Fruit fly (Drosophila melanogaster) whole organism, embryonic: ENCODE data around the gene CG43760.
A peak's percentile ranks its signal among the peaks of the same experiment; 100 is the strongest.

Experiments
- BEAF-32 ChIP-seq: fragments of 200-800 bp; sonication (Bioruptor generic); optimal IDR thresholded peaks from 3 replicates; lab custom pipeline; 2017; ENCODE audit warnings: missing biosample characterization, missing genetic modification characterization, mild to moderate bottlenecking, moderate library complexity, missing genetic modification reagents
- CG1024 ChIP-seq: fragments of 200-800 bp; sonication (Bioruptor generic); IDR thresholded peaks from 2 replicates; pipeline ENCODE4 v1.3.6; 2022; ENCODE audit warnings: missing biosample characterization, missing genetic modification characterization
- CG10565 ChIP-seq: fragments of 200-800 bp; sonication (Bioruptor generic); optimal IDR thresholded peaks from 3 replicates; lab custom pipeline; 2016; ENCODE audit warnings: missing biosample characterization, mild to moderate bottlenecking, missing genetic modification characterization
- CG10959 ChIP-seq: fragments of 200-800 bp; sonication (Bioruptor generic); IDR thresholded peaks from 2 replicates; pipeline ENCODE4 v1.3.6; 2022; ENCODE audit warnings: missing biosample characterization, missing genetic modification characterization
- CG12104 ChIP-seq: fragments of 200-800 bp; sonication (Bioruptor generic); optimal IDR thresholded peaks from 3 replicates; lab custom pipeline; 2016; ENCODE audit warnings: missing biosample characterization, missing genetic modification characterization
- CG12659 ChIP-seq: fragments of 200-800 bp; sonication (Bioruptor generic); optimal IDR thresholded peaks from 3 replicates; lab custom pipeline; 2017; ENCODE audit warnings: mild to moderate bottlenecking, missing biosample characterization, missing genetic modification reagents, missing genetic modification characterization
- CG14050 ChIP-seq: fragments of 200-800 bp; sonication (Bioruptor generic); IDR thresholded peaks from 3 replicates; pipeline ENCODE4 v1.3.6; 2022; ENCODE audit warnings: missing biosample characterization, missing genetic modification characterization
- CG15514 ChIP-seq: fragments of 200-800 bp; sonication (Bioruptor generic); optimal IDR thresholded peaks from 3 replicates; lab custom pipeline; 2017; ENCODE audit warnings: missing biosample characterization, missing genetic modification characterization, mild to moderate bottlenecking, moderate library complexity, missing genetic modification reagents
- CG1603 ChIP-seq: fragments of 200-800 bp; sonication (Bioruptor generic); optimal IDR thresholded peaks from 2 replicates; lab custom pipeline; 2019; ENCODE audit warnings: missing biosample characterization, mild to moderate bottlenecking, missing genetic modification characterization, moderate library complexity
- CG17912 ChIP-seq: fragments of 200-800 bp; sonication (Bioruptor generic); optimal IDR thresholded peaks from 2 replicates; lab custom pipeline; 2018; ENCODE audit warnings: missing biosample characterization, mild to moderate bottlenecking, missing genetic modification characterization
- CG18011 ChIP-seq: fragments of 200-800 bp; sonication (Bioruptor generic); optimal IDR thresholded peaks from 2 replicates; lab custom pipeline; 2017; ENCODE audit warnings: missing biosample characterization, missing genetic modification characterization, mild to moderate bottlenecking, moderate library complexity, missing genotype
- CG2129 ChIP-seq: fragments of 200-800 bp; sonication (Bioruptor generic); IDR thresholded peaks from 2 replicates; pipeline ENCODE4 v1.3.6; 2022; ENCODE audit warnings: missing biosample characterization, missing genetic modification characterization; ENCODE audit not compliant: partially characterized antibody
- CG32772 ChIP-seq: fragments of 200-800 bp; sonication (Bioruptor generic); IDR thresholded peaks from 2 replicates; pipeline ENCODE4 v1.3.6; 2022; ENCODE audit warnings: missing biosample characterization, missing genetic modification characterization
- CG5953 ChIP-seq: fragments of 200-800 bp; sonication (Bioruptor generic); IDR thresholded peaks from 2 replicates; pipeline ENCODE4 v1.3.6; 2022; ENCODE audit warnings: missing biosample characterization, missing genetic modification characterization
- CG6254 ChIP-seq: fragments of 200-800 bp; sonication (Bioruptor generic); optimal IDR thresholded peaks from 3 replicates; lab custom pipeline; 2017; ENCODE audit warnings: mild to moderate bottlenecking, missing biosample characterization, missing genetic modification reagents, missing genetic modification characterization
- CG6654 ChIP-seq: fragments of 200-800 bp; sonication (Bioruptor generic); optimal IDR thresholded peaks from 2 replicates; lab custom pipeline; 2017; ENCODE audit warnings: missing biosample characterization, mild to moderate bottlenecking, missing genetic modification characterization
- CG6689 ChIP-seq: fragments of 200-800 bp; sonication (Bioruptor generic); IDR thresholded peaks from 2 replicates; pipeline ENCODE4 v1.3.6; 2022; ENCODE audit warnings: missing biosample characterization, missing genetic modification characterization
- CG7786 ChIP-seq: fragments of 200-800 bp; sonication (Bioruptor generic); optimal IDR thresholded peaks from 2 replicates; lab custom pipeline; 2016; ENCODE audit warnings: missing biosample characterization, missing genetic modification characterization
- CG7839 ChIP-seq: fragments of 200-800 bp; sonication (Bioruptor generic); optimal IDR thresholded peaks from 3 replicates; lab custom pipeline; 2018; ENCODE audit warnings: missing biosample characterization, mild to moderate bottlenecking, missing genetic modification characterization, moderate library complexity
- CG9215 ChIP-seq: fragments of 200-800 bp; sonication (Bioruptor generic); IDR thresholded peaks from 2 replicates; pipeline ENCODE4 v1.3.6; 2022; ENCODE audit warnings: missing biosample characterization, missing genetic modification characterization
- D19B ChIP-seq: fragments of 200-800 bp; sonication (Bioruptor generic); optimal IDR thresholded peaks from 2 replicates; lab custom pipeline; 2017; ENCODE audit warnings: missing biosample characterization, mild to moderate bottlenecking, missing genetic modification characterization
- Doc3 ChIP-seq: fragments of 200-800 bp; sonication (Bioruptor generic); IDR thresholded peaks from 3 replicates; pipeline ENCODE4 v1.3.6; 2022; ENCODE audit warnings: missing biosample characterization, missing genetic modification characterization; ENCODE audit not compliant: partially characterized antibody
- E2f2 ChIP-seq: fragments of 200-800 bp; sonication (Bioruptor generic); IDR thresholded peaks from 2 replicates; pipeline ENCODE4 v1.3.6; 2022; ENCODE audit warnings: missing biosample characterization, missing genetic modification characterization
- Med ChIP-seq: fragments of 200-800 bp; sonication (Bioruptor generic); peaks from one replicate; lab custom pipeline; 2016; ENCODE audit warnings: missing biosample characterization, missing genetic modification characterization, mild to moderate bottlenecking, inconsistent platforms, moderate library complexity
- Ptx1 ChIP-seq: fragments of 200-800 bp; sonication (Bioruptor generic); IDR thresholded peaks from 2 replicates; pipeline ENCODE4 v1.3.6; 2022; ENCODE audit warnings: missing biosample characterization, missing genetic modification characterization
- ab ChIP-seq: fragments of 200-800 bp; sonication (Bioruptor generic); optimal IDR thresholded peaks from 2 replicates; lab custom pipeline; 2016; ENCODE audit warnings: missing biosample characterization, missing genetic modification characterization
- az2 ChIP-seq: fragments of 200-800 bp; sonication (Bioruptor generic); optimal IDR thresholded peaks from 3 replicates; lab custom pipeline; 2016; ENCODE audit warnings: missing biosample characterization, missing genetic modification characterization
- bsh ChIP-seq, 2 experiments: fragments of 200-800 bp; sonication (Bioruptor generic); optimal IDR thresholded peaks; 2 replicates each; lab custom pipeline; 2017 to 2018; ENCODE audit warnings: mild to moderate bottlenecking in 2 of 2, missing biosample characterization in 2 of 2, missing genetic modification characterization in 2 of 2, moderate library complexity in 1 of 2
- caup ChIP-seq: fragments of 200-800 bp; sonication (Bioruptor generic); optimal IDR thresholded peaks from 3 replicates; lab custom pipeline; 2017; ENCODE audit warnings: missing biosample characterization, mild to moderate bottlenecking, missing genetic modification characterization, moderate library complexity; ENCODE audit not compliant: severe bottlenecking
- cg ChIP-seq: fragments of 200-800 bp; sonication (Bioruptor generic); optimal IDR thresholded peaks from 3 replicates; lab custom pipeline; 2019; ENCODE audit warnings: missing biosample characterization, mild to moderate bottlenecking, missing genetic modification characterization, moderate library complexity
- crp ChIP-seq, 2 experiments: fragments of 200-800 bp; sonication (Bioruptor generic); optimal IDR thresholded peaks; 2 replicates in 1 of 2; 3 replicates in 1 of 2; lab custom pipeline; 2017; ENCODE audit warnings: missing biosample characterization in 2 of 2, missing genetic modification characterization in 2 of 2, mild to moderate bottlenecking in 1 of 2, moderate library complexity in 1 of 2
- dimm ChIP-seq: fragments of 200-800 bp; sonication (Bioruptor generic); IDR thresholded peaks from 2 replicates; pipeline ENCODE4 v1.3.6; 2022; ENCODE audit warnings: missing biosample characterization, missing genetic modification characterization
- esg ChIP-seq: fragments of 200-800 bp; sonication (Bioruptor generic); conservative IDR thresholded peaks from 2 replicates; pipeline ENCODE4 v1.3.6; 2022; ENCODE audit warnings: missing biosample characterization, missing genetic modification characterization
- fd102C ChIP-seq: fragments of 200-800 bp; sonication (Bioruptor generic); optimal IDR thresholded peaks from 2 replicates; lab custom pipeline; 2018; ENCODE audit warnings: missing biosample characterization, mild to moderate bottlenecking, missing genetic modification characterization, moderate library complexity
- gsb ChIP-seq: fragments of 200-800 bp; sonication (Bioruptor generic); IDR thresholded peaks from 2 replicates; pipeline ENCODE4 v1.3.6; 2022; ENCODE audit warnings: missing biosample characterization, missing genetic modification characterization
- gsb-n ChIP-seq: fragments of 200-800 bp; sonication (Bioruptor generic); optimal IDR thresholded peaks from 3 replicates; lab custom pipeline; 2018; ENCODE audit warnings: missing biosample characterization, mild to moderate bottlenecking, missing genetic modification characterization
- gt ChIP-seq: fragments of 200-800 bp; sonication (Bioruptor generic); IDR thresholded peaks from 2 replicates; pipeline ENCODE4 v1.3.6; 2022; ENCODE audit warnings: missing biosample characterization, missing genetic modification characterization
- hb ChIP-seq: fragments of 200-800 bp; sonication (Bioruptor generic); IDR thresholded peaks from 3 replicates; pipeline ENCODE4 v1.3.6; 2022; ENCODE audit warnings: missing biosample characterization, missing genetic modification characterization; ENCODE audit not compliant: partially characterized antibody
- kah ChIP-seq: fragments of 200-800 bp; sonication (Bioruptor generic); optimal IDR thresholded peaks from 2 replicates; lab custom pipeline; 2018; ENCODE audit warnings: missing biosample characterization, mild to moderate bottlenecking, missing genetic modification characterization
- lab ChIP-seq: fragments of 200-800 bp; sonication (Bioruptor generic); optimal IDR thresholded peaks from 3 replicates; lab custom pipeline; 2017; ENCODE audit warnings: missing biosample characterization, missing genetic modification characterization, mild to moderate bottlenecking, moderate library complexity, missing genetic modification reagents
- lbe ChIP-seq: fragments of 200-800 bp; sonication (Bioruptor generic); optimal IDR thresholded peaks from 2 replicates; lab custom pipeline; 2016; ENCODE audit warnings: missing biosample characterization, mild to moderate bottlenecking, missing genetic modification characterization
- mld ChIP-seq: fragments of 200-800 bp; sonication (Bioruptor generic); IDR thresholded peaks from 3 replicates; pipeline ENCODE4 v1.3.6; 2022; ENCODE audit warnings: missing biosample characterization, missing genetic modification characterization; ENCODE audit not compliant: partially characterized antibody
- oc ChIP-seq: fragments of 200-800 bp; sonication (Bioruptor generic); optimal IDR thresholded peaks from 2 replicates; lab custom pipeline; 2018; ENCODE audit warnings: missing biosample characterization, mild to moderate bottlenecking, missing genetic modification characterization, moderate library complexity
- org-1 ChIP-seq: fragments of 200-800 bp; sonication (Bioruptor generic); optimal IDR thresholded peaks from 2 replicates; lab custom pipeline; 2017; ENCODE audit warnings: missing biosample characterization, missing genetic modification characterization
- rib ChIP-seq: fragments of 200-800 bp; sonication (Bioruptor generic); IDR thresholded peaks from 2 replicates; pipeline ENCODE4 v1.3.6; 2022; ENCODE audit warnings: missing biosample characterization, missing genetic modification characterization
- sc ChIP-seq, 3 experiments: fragments of >200 bp in 2 of 3; fragments of 200-800 bp in 1 of 3; sonication (Bioruptor generic) in 1 of 3; optimal IDR thresholded peaks; 2 replicates in 2 of 3; 3 replicates in 1 of 3; lab custom pipeline; 2017; ENCODE audit warnings: mild to moderate bottlenecking in 1 of 3, missing biosample characterization in 1 of 3, missing genetic modification characterization in 1 of 3, missing genetic modification reagents in 1 of 3
- stc ChIP-seq: fragments of 200-800 bp; sonication (Bioruptor generic); IDR thresholded peaks from 2 replicates; pipeline ENCODE4 v1.3.6; 2022; ENCODE audit warnings: missing biosample characterization, missing genetic modification characterization
- unc-4 ChIP-seq: fragments of 200-800 bp; sonication (Bioruptor generic); IDR thresholded peaks from 2 replicates; pipeline ENCODE4 v1.3.6; 2022; ENCODE audit warnings: missing biosample characterization, missing genetic modification characterization; ENCODE audit not compliant: partially characterized antibody
- yki ChIP-seq: fragments of >200 bp; optimal IDR thresholded peaks from 3 replicates; lab custom pipeline; 2018
- z ChIP-seq: fragments of 200-800 bp; sonication (Bioruptor generic); IDR thresholded peaks from 3 replicates; pipeline ENCODE4 v1.3.6; 2022; ENCODE audit warnings: missing biosample characterization, missing genetic modification characterization

The CG43760 gene

dm6 chr2L:15768097-15768496, 8.6 kb downstream of the CG43760 start, which contains the start of gene wek (continued):
- no peak for TF ChIP-seq CG12104 (GFP tag; lab: Kevin White, UChicago)
- TF ChIP-seq CG7839: no peak
- TF ChIP-seq CG1603 (tag; lab: Kevin White, UChicago): peak; percentile 44
- no peak for TF ChIP-seq caup (GFP tag; lab: Kevin White, UChicago)
- peak; percentile 64 for TF ChIP-seq BEAF-32 (GFP tag; lab: Kevin White, UChicago)
- peak; percentile 95 for TF ChIP-seq kah (GFP tag; lab: Kevin White, UChicago)
- TF ChIP-seq bsh (GFP tag; optimal IDR thresholded peaks at IDR 0.05; lab: Kevin White, UChicago): no peak
- TF ChIP-seq az2 (GFP tag; lab: Kevin White, UChicago): no peak
- TF ChIP-seq CG5953: no peak
- TF ChIP-seq dimm (GFP tag; lab: Robert Waterston, UW): no peak
- no peak for TF ChIP-seq z (GFP tag; lab: Robert Waterston, UW)
- no peak for TF ChIP-seq ab (GFP tag; lab: Kevin White, UChicago)
- TF ChIP-seq org-1: no peak
- no peak for TF ChIP-seq CG18011 (GFP tag; lab: Kevin White, UChicago)
- no peak for TF ChIP-seq CG17912
- no peak for TF ChIP-seq lab (GFP tag; lab: Kevin White, UChicago)
- no peak for TF ChIP-seq CG9215 (GFP tag; lab: Robert Waterston, UW)
- TF ChIP-seq hb: peak; percentile 46; the same call in 1 of the 3 replicates
- no peak for TF ChIP-seq CG1024 (GFP tag; lab: Robert Waterston, UW)
- no peak for TF ChIP-seq CG14050 (GFP tag; lab: Robert Waterston, UW)
- TF ChIP-seq fd102C (GFP tag; lab: Kevin White, UChicago): no peak
- TF ChIP-seq gt (GFP tag; lab: Robert Waterston, UW): no peak
- TF ChIP-seq rib (GFP tag; lab: Robert Waterston, UW): no peak
- TF ChIP-seq mld: peak; percentile 78
- no peak for TF ChIP-seq oc (tag; lab: Kevin White, UChicago)
- TF ChIP-seq unc-4 (GFP tag; lab: Robert Waterston, UW): peak; percentile 73
- no peak for TF ChIP-seq lbe (GFP tag; lab: Kevin White, UChicago)
- TF ChIP-seq crp (GFP tag; optimal IDR thresholded peaks at IDR 0.05; lab: Kevin White, UChicago): peak; percentile 4 to 82
- no peak for TF ChIP-seq esg (GFP tag; lab: Robert Waterston, UW)
- no peak for TF ChIP-seq sc (optimal IDR thresholded peaks at IDR 0.05; lab: Kevin White, UChicago)
- TF ChIP-seq sc (GFP tag; optimal IDR thresholded peaks at IDR 0.05; lab: Kevin White, UChicago): no peak
- no peak for TF ChIP-seq stc (GFP tag; lab: Robert Waterston, UW)
- no peak for TF ChIP-seq D19B (GFP tag; lab: Kevin White, UChicago)
- TF ChIP-seq Doc3 (GFP tag; lab: Robert Waterston, UW): peak; percentile 52; the same call in 2 of the 3 replicates
- TF ChIP-seq CG6254 (GFP tag; lab: Kevin White, UChicago): no peak
- no peak for TF ChIP-seq CG7786
- TF ChIP-seq CG6689: no peak
- peak; percentile 24; the same call in 1 of the 2 replicates for TF ChIP-seq CG2129 (GFP tag; lab: Robert Waterston, UW)
- no peak for TF ChIP-seq CG6654 (GFP tag; lab: Kevin White, UChicago)
- TF ChIP-seq gsb (GFP tag; lab: Robert Waterston, UW): no peak
- TF ChIP-seq gsb-n (tag; lab: Kevin White, UChicago): no peak
- no peak for TF ChIP-seq CG12659 (GFP tag; lab: Kevin White, UChicago)
- TF ChIP-seq CG15514: peak; percentile 89
- peak; percentile 93 for TF ChIP-seq E2f2 (GFP tag; lab: Robert Waterston, UW)
- TF ChIP-seq Ptx1 (GFP tag; lab: Robert Waterston, UW): no peak
- no peak for TF ChIP-seq yki (lab: Kevin White, UChicago)
- no peak for TF ChIP-seq cg (GFP tag; lab: Kevin White, UChicago)
- TF ChIP-seq CG32772: no peak
- TF ChIP-seq CG10565 (GFP tag; lab: Kevin White, UChicago): no peak
- peak; percentile 25 for TF ChIP-seq Med
- no peak for TF ChIP-seq CG10959 (GFP tag; lab: Robert Waterston, UW)
